Worm (Caenorhabditis elegans) whole organism, mixed stage, embryonic: Measurements from ENCODE around the gene ZK632.11.

Source experiments
- M03D4.4 ChIP-seq: sonication (generic microtip); optimal IDR thresholded peaks from 2 replicates; lab custom pipeline; 2017; ENCODE audit warnings: mild to moderate bottlenecking, missing genetic modification characterization, missing compliant biosample characterization
- bed-3 ChIP-seq: fragments of 200-800 bp; sonication (Bioruptor generic); optimal IDR thresholded peaks from 3 replicates; lab custom pipeline; 2018; ENCODE audit warnings: mild to moderate bottlenecking, missing genetic modification characterization, moderate library complexity, missing compliant biosample characterization
- ceh-43 ChIP-seq: fragments of 200-800 bp; sonication (Bioruptor generic); optimal IDR thresholded peaks from 2 replicates; lab custom pipeline; 2018; ENCODE audit warnings: mild to moderate bottlenecking, missing genetic modification characterization, moderate library complexity, missing compliant biosample characterization
- ceh-83 ChIP-seq: fragments of 200-800 bp; sonication (Bioruptor generic); optimal IDR thresholded peaks from 2 replicates; lab custom pipeline; 2018; ENCODE audit warnings: mild to moderate bottlenecking, missing genetic modification characterization, missing compliant biosample characterization
- ces-1 ChIP-seq: fragments of 150-350 bp; optimal IDR thresholded peaks from 2 replicates; lab custom pipeline; 2014; ENCODE audit warnings: missing biosample characterization, missing genetic modification reagents, missing genetic modification characterization
- cnd-1 ChIP-seq: fragments of 200-800 bp; sonication (Bioruptor generic); optimal IDR thresholded peaks from 2 replicates; lab custom pipeline; 2018; ENCODE audit warnings: mild to moderate bottlenecking, missing genetic modification characterization, missing compliant biosample characterization
- drap-1 ChIP-seq: fragments of 200-800 bp; sonication (Bioruptor generic); optimal IDR thresholded peaks from 3 replicates; lab custom pipeline; 2018; ENCODE audit warnings: mild to moderate bottlenecking, missing genetic modification characterization, missing compliant biosample characterization
- elt-1 ChIP-seq: sonication (generic microtip); optimal IDR thresholded peaks from 2 replicates; lab custom pipeline; 2017; ENCODE audit warnings: missing genetic modification characterization, mild to moderate bottlenecking, missing compliant biosample characterization, antibody characterized with exemption, moderate library complexity, borderline replicate concordance; ENCODE audit not compliant: insufficient read depth
- elt-3 ChIP-seq: fragments of 150-350 bp; optimal IDR thresholded peaks from 2 replicates; lab custom pipeline; 2014; ENCODE audit warnings: missing biosample characterization, missing genetic modification characterization
- flh-1 ChIP-seq: fragments of 200-800 bp; sonication (Bioruptor generic); optimal IDR thresholded peaks from 2 replicates; lab custom pipeline; 2018; ENCODE audit warnings: mild to moderate bottlenecking, missing genetic modification characterization, moderate library complexity, missing compliant biosample characterization
- ham-2 ChIP-seq: fragments of 200-800 bp; sonication (Bioruptor generic); optimal IDR thresholded peaks from 2 replicates; lab custom pipeline; 2018; ENCODE audit warnings: mild to moderate bottlenecking, missing genetic modification characterization, missing compliant biosample characterization
- hlh-1 ChIP-seq: fragments of 150-350 bp; optimal IDR thresholded peaks from 2 replicates; lab custom pipeline; 2014; ENCODE audit warnings: missing biosample characterization, missing genetic modification reagents, missing genetic modification characterization
- lin-13 ChIP-seq: fragments of 150-350 bp; optimal IDR thresholded peaks from 2 replicates; lab custom pipeline; 2014; ENCODE audit warnings: missing biosample characterization, missing genetic modification characterization
- lin-32 ChIP-seq: fragments of 200-800 bp; sonication (Bioruptor generic); optimal IDR thresholded peaks from 2 replicates; lab custom pipeline; 2018; ENCODE audit warnings: mild to moderate bottlenecking, missing genetic modification characterization, missing compliant biosample characterization
- lsy-2 ChIP-seq: fragments of 150-350 bp; optimal IDR thresholded peaks from 2 replicates; lab custom pipeline; 2014; ENCODE audit warnings: missing biosample characterization, missing genetic modification characterization
- mep-1 ChIP-seq: fragments of 150-350 bp; optimal IDR thresholded peaks from 2 replicates; lab custom pipeline; 2017; ENCODE audit warnings: missing biosample characterization, missing genetic modification reagents, missing genetic modification characterization, inconsistent platforms
- mls-2 ChIP-seq: sonication (generic microtip); optimal IDR thresholded peaks from 2 replicates; lab custom pipeline; 2016; ENCODE audit warnings: mild to moderate bottlenecking, missing genetic modification characterization, moderate library complexity, missing compliant biosample characterization
- nhr-12 ChIP-seq: fragments of 150-350 bp; optimal IDR thresholded peaks from 2 replicates; lab custom pipeline; 2014; ENCODE audit warnings: missing biosample characterization, missing genetic modification characterization
- nhr-2 ChIP-seq: fragments of 150-350 bp; optimal IDR thresholded peaks from 2 replicates; lab custom pipeline; 2014; ENCODE audit warnings: missing biosample characterization, missing genetic modification characterization
- nhr-237 ChIP-seq: fragments of 150-350 bp; optimal IDR thresholded peaks from 2 replicates; lab custom pipeline; 2014; ENCODE audit warnings: missing biosample characterization, missing genetic modification characterization
- pha-4 ChIP-seq: fragments of 150-350 bp; optimal IDR thresholded peaks from 2 replicates; lab custom pipeline; 2018; ENCODE audit warnings: missing biosample characterization, missing genetic modification reagents, missing genetic modification characterization
- sptf-1 ChIP-seq: sonication (generic microtip); optimal IDR thresholded peaks from 2 replicates; lab custom pipeline; 2017; ENCODE audit warnings: mild to moderate bottlenecking, missing genetic modification characterization, moderate library complexity, missing compliant biosample characterization
- tbx-8 ChIP-seq: fragments of 200-800 bp; sonication (Bioruptor generic); optimal IDR thresholded peaks from 2 replicates; lab custom pipeline; 2018; ENCODE audit warnings: mild to moderate bottlenecking, missing genetic modification characterization, moderate library complexity, missing compliant biosample characterization
- unc-120 ChIP-seq: sonication (generic microtip); optimal IDR thresholded peaks from 2 replicates; lab custom pipeline; 2017; ENCODE audit warnings: missing genetic modification characterization, missing compliant biosample characterization; ENCODE audit not compliant: poor library complexity, severe bottlenecking
- unc-62 ChIP-seq: fragments of 150-350 bp; optimal IDR thresholded peaks from 2 replicates; lab custom pipeline; 2014; ENCODE audit warnings: missing biosample characterization, missing genetic modification reagents, missing genetic modification characterization
- zip-8 ChIP-seq: fragments of 150-350 bp; optimal IDR thresholded peaks from 2 replicates; lab custom pipeline; 2014; ENCODE audit warnings: missing biosample characterization, missing genetic modification characterization
- ztf-11 ChIP-seq: fragments of 150-350 bp; optimal IDR thresholded peaks from 2 replicates; lab custom pipeline; 2014; ENCODE audit warnings: missing biosample characterization, missing genetic modification characterization

Gene ZK632.11

ce11 chrIII:9806968-9807559, 20.7 kb upstream of the ZK632.11 start, which contains the start of gene ZK632.4:
TSS of gene ZK632.4 (minus strand) at chrIII:9807454.
- no peak for TF ChIP-seq zip-8 (tag; lab: Kevin White, UChicago)
- TF ChIP-seq ces-1 (GFP tag; lab: Kevin White, UChicago) = no peak
- TF ChIP-seq ceh-43 (GFP tag; lab: Kevin White, UChicago) = no peak
- no peak for TF ChIP-seq lin-32 (GFP tag; lab: Kevin White, UChicago)
- TF ChIP-seq nhr-237 (tag; lab: Kevin White, UChicago) = no peak
- TF ChIP-seq mep-1 (tag; lab: Kevin White, UChicago) = no peak
- TF ChIP-seq M03D4.4 = no peak
- no peak for TF ChIP-seq hlh-1 (tag; lab: Kevin White, UChicago)
- no peak for TF ChIP-seq sptf-1 (tag; lab: Kevin White, UChicago)

DNA sequence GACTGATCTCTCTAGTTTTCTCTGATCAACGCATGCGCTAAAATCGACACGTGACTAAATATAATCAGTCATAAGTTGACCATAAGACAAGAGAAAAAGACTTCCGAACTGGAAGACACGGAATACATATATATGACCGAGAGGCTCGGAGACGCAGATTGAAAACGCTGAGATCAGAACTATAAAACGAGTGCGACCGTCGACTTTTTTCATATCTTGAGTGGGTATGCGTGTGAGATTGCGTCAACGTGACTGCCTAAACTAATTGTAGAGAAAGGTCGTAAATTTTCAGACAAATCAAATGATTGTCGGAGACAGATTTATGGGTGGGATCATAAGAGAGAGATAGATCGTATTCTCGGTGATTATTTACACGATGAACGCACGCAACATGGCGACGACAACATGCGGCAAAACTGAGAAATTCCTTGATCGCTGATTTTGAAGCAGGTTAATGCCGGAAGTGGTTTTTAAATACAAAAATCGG, 20.1 kb upstream of the ZK632.11 start:
- peak; percentile 4 for TF ChIP-seq unc-62 (GFP tag; lab: Kevin White, UChicago)
- no peak for TF ChIP-seq flh-1 (GFP tag; lab: Kevin White, UChicago)

DNA sequence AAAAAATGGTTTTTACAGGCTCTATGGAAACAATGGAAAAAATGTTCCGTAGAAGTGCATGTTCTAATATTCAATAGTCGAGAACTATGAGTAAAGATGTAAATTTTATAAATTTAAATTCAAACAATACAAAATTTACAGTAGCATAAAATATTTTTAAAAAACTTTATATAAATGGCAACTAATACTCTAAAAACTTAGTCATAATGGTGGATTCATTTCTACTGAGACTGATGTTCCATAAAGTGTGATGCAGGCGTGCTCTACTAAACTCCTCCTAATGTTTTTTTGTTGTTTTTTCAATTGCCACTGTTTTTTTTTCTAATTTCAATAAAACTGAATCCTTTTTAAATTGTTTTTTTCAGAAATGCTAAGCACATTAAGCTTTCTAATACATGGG, 19.5 kb upstream of the ZK632.11 start, which contains the start of gene gtap-2:
gtap-2 (plus strand) TSS at position 366 of the 400 bp plus-strand sequence.
- TF ChIP-seq ces-1 (GFP tag; lab: Kevin White, UChicago) (peak; percentile 72), bed-3 (no peak), lsy-2 (tag; lab: Kevin White, UChicago) (peak; percentile 35)
- TF ChIP-seq, all 35 proteins: peak for 2

DNA sequence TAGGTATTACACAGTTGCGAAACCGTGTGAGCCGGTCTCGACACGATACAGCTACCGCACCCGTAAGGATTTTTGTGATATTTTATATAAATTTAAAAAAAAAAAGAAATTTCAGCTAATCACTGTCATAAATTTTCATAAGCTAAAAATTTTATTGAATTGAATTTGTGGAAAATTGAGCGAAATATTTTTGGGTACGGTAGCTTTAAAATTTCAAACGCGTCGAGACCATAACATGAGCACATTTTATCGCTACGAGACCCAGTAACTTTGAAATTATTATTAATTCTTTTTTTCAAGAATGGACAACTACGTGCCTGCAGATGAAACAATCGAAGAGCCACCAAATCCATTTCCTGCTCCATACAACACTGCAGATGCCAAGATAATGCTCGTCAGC, 14.6 kb upstream of the ZK632.11 start, which contains the start of gene ZK632.14:
ZK632.14 (plus strand) TSS at position 301 of the 400 bp plus-strand sequence.
- TF ChIP-seq elt-1 (tag; lab: Kevin White, UChicago) (no peak), lsy-2 (tag; lab: Kevin White, UChicago) (no peak), pha-4 (tag; lab: Kevin White, UChicago) (no peak)

DNA sequence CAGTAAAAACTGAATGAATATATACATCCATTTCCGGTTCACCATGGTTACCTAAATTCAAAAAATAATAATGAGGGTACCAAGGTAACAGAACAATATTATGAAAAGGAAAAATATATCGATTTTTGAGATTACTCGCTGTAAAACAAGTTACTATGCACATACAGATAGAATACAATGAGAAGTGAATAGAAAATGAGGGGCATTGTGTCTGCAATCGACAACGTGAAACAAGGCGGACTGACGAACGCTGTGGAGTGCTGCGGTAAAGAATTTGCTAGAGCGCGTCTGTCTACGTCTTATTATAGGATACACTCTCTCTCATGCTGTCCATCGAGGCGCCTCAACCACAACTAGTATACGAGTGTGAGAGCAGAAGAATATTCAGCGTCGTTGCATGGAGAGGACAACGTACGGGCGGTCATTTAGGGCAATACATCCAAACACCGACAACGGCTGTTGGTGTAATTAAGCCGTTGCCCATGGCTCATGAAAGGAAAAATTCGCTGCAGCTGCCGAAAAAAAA, 10.6 kb upstream of the ZK632.11 start, which contains the start of gene cnx-1:
cnx-1 (minus strand) TSS at position 51 of the 526 bp plus-strand sequence.
- TF ChIP-seq unc-62 (GFP tag; lab: Kevin White, UChicago) (peak; percentile 38), drap-1 (GFP tag; lab: Kevin White, UChicago) (no peak), ces-1 (GFP tag; lab: Kevin White, UChicago) (peak; percentile 4), unc-120 (peak; percentile 30), mep-1 (tag; lab: Kevin White, UChicago) (peak; percentile 8), lin-32 (GFP tag; lab: Kevin White, UChicago) (peak; percentile 16), mls-2 (tag; lab: Kevin White, UChicago) (peak; percentile 73), nhr-2 (peak; percentile 84), ztf-11 (tag; lab: Kevin White, UChicago) (no peak), zip-8 (tag; lab: Kevin White, UChicago) (no peak), ceh-83 (no peak), ham-2 (GFP tag; lab: Kevin White, UChicago) (peak; percentile 34), cnd-1 (tag; lab: Kevin White, UChicago) (peak; percentile 67), sptf-1 (tag; lab: Kevin White, UChicago) (peak; percentile 29)
- TF ChIP-seq, all 35 proteins: peak for 10

DNA sequence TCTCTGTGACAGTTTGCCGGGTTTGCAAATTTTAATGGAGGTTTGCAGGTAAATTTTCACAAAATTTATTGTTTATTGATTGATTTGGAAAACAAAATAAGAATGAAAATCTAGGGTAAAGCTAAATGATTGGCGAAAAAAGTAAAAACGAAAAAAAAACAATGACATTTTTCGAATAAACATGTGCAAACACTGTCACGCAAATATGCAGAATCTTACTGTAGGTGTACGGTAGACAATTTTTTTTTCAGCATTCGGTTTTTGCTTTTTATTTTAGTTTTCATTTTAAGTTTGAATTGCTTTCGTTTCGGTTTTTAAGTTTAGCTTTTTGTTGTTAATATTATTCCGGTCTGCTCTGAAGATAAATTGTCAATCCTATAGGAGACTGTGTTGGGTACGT, 9.8 kb upstream of the ZK632.11 start:
- TF ChIP-seq ham-2 (GFP tag; lab: Kevin White, UChicago) = no peak
- TF ChIP-seq ceh-83 = no peak
- TF ChIP-seq lsy-2 (tag; lab: Kevin White, UChicago) = peak; percentile 81
- no peak for TF ChIP-seq elt-3
- no peak for TF ChIP-seq nhr-12 (tag; lab: Kevin White, UChicago)

DNA sequence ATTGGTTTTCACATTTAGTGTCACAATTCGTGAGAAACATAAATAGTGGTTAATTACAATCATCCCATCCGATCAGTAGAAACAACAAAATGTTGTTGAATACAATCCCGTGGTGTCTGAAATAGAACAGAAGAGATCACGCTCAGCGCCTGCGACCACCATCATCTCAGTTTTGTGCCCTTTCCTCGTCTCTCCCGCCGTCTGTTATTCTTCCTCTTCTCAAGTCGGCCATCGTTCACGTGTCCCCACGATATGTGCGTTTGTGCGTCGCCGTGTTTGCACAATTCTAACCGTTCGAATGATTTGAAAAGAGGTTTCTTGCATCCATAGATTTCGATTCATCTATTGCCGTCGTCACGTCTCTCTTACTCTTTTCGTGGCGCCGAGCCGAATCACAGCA, 9.0 kb upstream of the ZK632.11 start, which contains the start of gene panl-3:
panl-3 (plus strand) TSS at position 294 of the 400 bp plus-strand sequence.
- TF ChIP-seq lin-13 (tag; lab: Kevin White, UChicago) = peak; percentile 14
- peak; percentile 49 for TF ChIP-seq mep-1 (tag; lab: Kevin White, UChicago)
- TF ChIP-seq pha-4 (tag; lab: Kevin White, UChicago) = peak; percentile 23
- no peak for TF ChIP-seq tbx-8
- TF ChIP-seq bed-3 = no peak
- TF ChIP-seq elt-1 (tag; lab: Kevin White, UChicago) = no peak
- TF ChIP-seq sptf-1 (tag; lab: Kevin White, UChicago) = peak; percentile 37
- TF ChIP-seq cnd-1 (tag; lab: Kevin White, UChicago) = peak; percentile 46
- no peak for TF ChIP-seq drap-1 (GFP tag; lab: Kevin White, UChicago)
- TF ChIP-seq elt-3 = no peak
- peak; percentile 4 for TF ChIP-seq lsy-2 (tag; lab: Kevin White, UChicago)
